Fruit fly (Drosophila melanogaster) whole organism, embryonic: Measurements from ENCODE around the gene ATPsyngamma.

Source experiments
- Bteb2 ChIP-seq: fragments of 200-800 bp; sonication (Bioruptor generic); optimal IDR thresholded peaks from 2 replicates; lab custom pipeline; 2016; ENCODE audit warnings: missing biosample characterization, missing genetic modification characterization
- CG11085 ChIP-seq: fragments of 200-800 bp; sonication (Bioruptor generic); IDR thresholded peaks from 2 replicates; pipeline ENCODE4 v1.3.6; 2022; ENCODE audit warnings: missing biosample characterization, missing genetic modification characterization
- CG12104 ChIP-seq: fragments of 200-800 bp; sonication (Bioruptor generic); optimal IDR thresholded peaks from 3 replicates; lab custom pipeline; 2016; ENCODE audit warnings: missing biosample characterization, missing genetic modification characterization
- CG13287 ChIP-seq: fragments of 200-800 bp; sonication (Bioruptor generic); IDR thresholded peaks from 2 replicates; pipeline ENCODE4 v1.3.6; 2022; ENCODE audit warnings: missing biosample characterization, missing genetic modification characterization; ENCODE audit not compliant: partially characterized antibody
- CG14441 ChIP-seq: fragments of 200-800 bp; sonication (Bioruptor generic); IDR thresholded peaks from 2 replicates; pipeline ENCODE4 v1.3.6; 2022; ENCODE audit warnings: missing biosample characterization, missing genetic modification characterization
- CG15696 ChIP-seq: fragments of 200-800 bp; sonication (Bioruptor generic); optimal IDR thresholded peaks from 2 replicates; lab custom pipeline; 2019; ENCODE audit warnings: missing biosample characterization, mild to moderate bottlenecking, missing genetic modification characterization, moderate library complexity
- CG18476 ChIP-seq: fragments of 200-800 bp; sonication (Bioruptor generic); optimal IDR thresholded peaks from 2 replicates; lab custom pipeline; 2016; ENCODE audit warnings: missing biosample characterization, mild to moderate bottlenecking, missing genetic modification characterization
- CG30403 ChIP-seq: fragments of 200-800 bp; sonication (Bioruptor generic); optimal IDR thresholded peaks from 3 replicates; lab custom pipeline; 2016; ENCODE audit warnings: missing biosample characterization, missing genetic modification characterization
- CG31224 ChIP-seq: fragments of 200-800 bp; sonication (Bioruptor generic); IDR thresholded peaks from 2 replicates; pipeline ENCODE4 v1.3.6; 2022; ENCODE audit warnings: missing biosample characterization, missing genetic modification characterization
- CG31441 ChIP-seq: fragments of 200-800 bp; sonication (Bioruptor generic); IDR thresholded peaks from 2 replicates; pipeline ENCODE4 v1.3.6; 2022; ENCODE audit warnings: missing biosample characterization, missing genetic modification characterization
- CG3281 ChIP-seq: fragments of 200-800 bp; sonication (Bioruptor generic); optimal IDR thresholded peaks from 3 replicates; lab custom pipeline; 2017; ENCODE audit warnings: missing biosample characterization, mild to moderate bottlenecking, missing genetic modification characterization
- CG33213 ChIP-seq: fragments of 200-800 bp; sonication (Bioruptor generic); optimal IDR thresholded peaks from 3 replicates; lab custom pipeline; 2016; ENCODE audit warnings: missing biosample characterization, missing genetic modification characterization
- CG4282 ChIP-seq: fragments of 200-800 bp; sonication (Bioruptor generic); optimal IDR thresholded peaks from 2 replicates; lab custom pipeline; 2016; ENCODE audit warnings: missing biosample characterization, missing genetic modification characterization
- CG4360 ChIP-seq: fragments of 200-800 bp; sonication (Bioruptor generic); IDR thresholded peaks from 2 replicates; pipeline ENCODE4 v1.3.6; 2022; ENCODE audit warnings: missing biosample characterization, missing genetic modification characterization
- CG43689 ChIP-seq: fragments of 200-800 bp; sonication (Bioruptor generic); IDR thresholded peaks from 2 replicates; pipeline ENCODE4 v1.3.6; 2022; ENCODE audit warnings: missing biosample characterization, missing genetic modification characterization
- CG4854 ChIP-seq: fragments of 200-800 bp; sonication (Bioruptor generic); optimal IDR thresholded peaks from 2 replicates; lab custom pipeline; 2016; ENCODE audit warnings: missing biosample characterization, missing genetic modification characterization, inconsistent platforms
- CG5180 ChIP-seq: fragments of 200-800 bp; sonication (Bioruptor generic); optimal IDR thresholded peaks from 3 replicates; lab custom pipeline; 2017; ENCODE audit warnings: missing biosample characterization, missing genetic modification characterization, mild to moderate bottlenecking, moderate library complexity, missing genetic modification reagents
- CG6765 ChIP-seq: fragments of 200-800 bp; sonication (Bioruptor generic); optimal IDR thresholded peaks from 3 replicates; lab custom pipeline; 2017; ENCODE audit warnings: missing biosample characterization, mild to moderate bottlenecking, missing genetic modification characterization
- CG6791 ChIP-seq: fragments of 200-800 bp; sonication (Bioruptor generic); IDR thresholded peaks from 3 replicates; pipeline ENCODE4 v1.3.6; 2022; ENCODE audit warnings: missing biosample characterization, missing genetic modification characterization; ENCODE audit not compliant: partially characterized antibody
- CG7556 ChIP-seq: fragments of 200-800 bp; sonication (Bioruptor generic); optimal IDR thresholded peaks from 2 replicates; lab custom pipeline; 2017; ENCODE audit warnings: missing biosample characterization, mild to moderate bottlenecking, missing genetic modification characterization
- CG7928 ChIP-seq: fragments of 200-800 bp; sonication (Bioruptor generic); optimal IDR thresholded peaks from 2 replicates; lab custom pipeline; 2017; ENCODE audit warnings: missing biosample characterization, mild to moderate bottlenecking, missing genetic modification characterization
- CG8944 ChIP-seq: fragments of 200-800 bp; sonication (Bioruptor generic); optimal IDR thresholded peaks from 3 replicates; lab custom pipeline; 2016; ENCODE audit warnings: missing biosample characterization, missing genetic modification characterization
- CG9215 ChIP-seq: fragments of 200-800 bp; sonication (Bioruptor generic); IDR thresholded peaks from 2 replicates; pipeline ENCODE4 v1.3.6; 2022; ENCODE audit warnings: missing biosample characterization, missing genetic modification characterization
- D ChIP-seq, 2 experiments: fragments of 200-800 bp in 1 of 2; fragments of >200 bp in 1 of 2; sonication (Bioruptor generic) in 1 of 2; optimal IDR thresholded peaks; 2 replicates in 1 of 2; 3 replicates in 1 of 2; lab custom pipeline; 2017; ENCODE audit warnings: mild to moderate bottlenecking in 1 of 2, missing biosample characterization in 1 of 2, missing genetic modification characterization in 1 of 2, missing genetic modification reagents in 1 of 2
- Deaf1 ChIP-seq: fragments of 200-800 bp; optimal IDR thresholded peaks from 3 replicates; lab custom pipeline; 2019; ENCODE audit warnings: missing biosample characterization, mild to moderate bottlenecking, missing genetic modification characterization, moderate library complexity
- MTF-1 ChIP-seq: fragments of 200-800 bp; sonication (Bioruptor generic); optimal IDR thresholded peaks from 2 replicates; lab custom pipeline; 2018; ENCODE audit warnings: missing biosample characterization, mild to moderate bottlenecking, missing genetic modification characterization, borderline replicate concordance
- NK7.1 ChIP-seq: fragments of 200-800 bp; sonication (Bioruptor generic); optimal IDR thresholded peaks from 3 replicates; lab custom pipeline; 2016; ENCODE audit warnings: missing biosample characterization, missing genetic modification characterization
- Rx ChIP-seq: fragments of 200-800 bp; sonication (Bioruptor generic); IDR thresholded peaks from 2 replicates; pipeline ENCODE4 v1.3.6; 2022; ENCODE audit warnings: missing biosample characterization, missing genetic modification characterization
- Six4 ChIP-seq: fragments of 200-800 bp; sonication (Bioruptor generic); optimal IDR thresholded peaks from 2 replicates; lab custom pipeline; 2016; ENCODE audit warnings: missing biosample characterization, missing genetic modification characterization
- Sry-β ChIP-seq: fragments of 200-800 bp; sonication (Bioruptor generic); optimal IDR thresholded peaks from 2 replicates; lab custom pipeline; 2018; ENCODE audit warnings: missing biosample characterization, mild to moderate bottlenecking, missing genetic modification characterization, moderate library complexity
- Ssrp ChIP-seq: fragments of 200-800 bp; sonication (Bioruptor generic); optimal IDR thresholded peaks from 2 replicates; lab custom pipeline; 2018; ENCODE audit warnings: missing biosample characterization, mild to moderate bottlenecking, missing genetic modification characterization, moderate library complexity
- TFAM ChIP-seq: fragments of 200-800 bp; sonication (Bioruptor generic); optimal IDR thresholded peaks from 2 replicates; lab custom pipeline; 2017; ENCODE audit warnings: missing biosample characterization, missing genetic modification characterization, inconsistent platforms
- Tbp ChIP-seq: fragments of >200 bp; optimal IDR thresholded peaks from 2 replicates; lab custom pipeline; 2018; ENCODE audit warnings: missing biosample characterization, missing genetic modification characterization
- Xrp1 ChIP-seq: fragments of 200-800 bp; sonication (Bioruptor generic); IDR thresholded peaks from 2 replicates; pipeline ENCODE4 v1.3.6; 2022; ENCODE audit warnings: missing biosample characterization, missing genetic modification characterization
- bbx ChIP-seq: fragments of 200-800 bp; sonication (Bioruptor generic); IDR thresholded peaks from 2 replicates; pipeline ENCODE4 v1.3.6; 2022; ENCODE audit warnings: missing biosample characterization, missing genetic modification characterization; ENCODE audit not compliant: partially characterized antibody
- crp ChIP-seq, 2 experiments: fragments of 200-800 bp; sonication (Bioruptor generic); optimal IDR thresholded peaks; 2 replicates in 1 of 2; 3 replicates in 1 of 2; lab custom pipeline; 2017; ENCODE audit warnings: missing biosample characterization in 2 of 2, missing genetic modification characterization in 2 of 2, mild to moderate bottlenecking in 1 of 2, moderate library complexity in 1 of 2
- danr ChIP-seq: fragments of 200-800 bp; sonication (Bioruptor generic); IDR thresholded peaks from 2 replicates; pipeline ENCODE4 v1.3.6; 2022; ENCODE audit warnings: missing biosample characterization, missing genetic modification characterization
- dm ChIP-seq: fragments of 200-800 bp; sonication (Bioruptor generic); optimal IDR thresholded peaks from 3 replicates; lab custom pipeline; 2016; ENCODE audit warnings: missing biosample characterization, missing genetic modification characterization
- dysf ChIP-seq: fragments of 200-800 bp; sonication (Bioruptor generic); IDR thresholded peaks from 3 replicates; pipeline ENCODE4 v1.3.6; 2022; ENCODE audit warnings: missing biosample characterization, missing genetic modification characterization
- emc ChIP-seq: fragments of 200-800 bp; sonication (Bioruptor generic); optimal IDR thresholded peaks from 2 replicates; lab custom pipeline; 2016; ENCODE audit warnings: missing biosample characterization, missing genetic modification characterization
- eyg ChIP-seq: fragments of 200-800 bp; sonication (Bioruptor generic); optimal IDR thresholded peaks from 3 replicates; lab custom pipeline; 2016; ENCODE audit warnings: missing biosample characterization, missing genetic modification characterization
- ftz-f1 ChIP-seq: fragments of 200-800 bp; sonication (Bioruptor generic); optimal IDR thresholded peaks from 2 replicates; lab custom pipeline; 2016; ENCODE audit warnings: missing biosample characterization, missing genetic modification characterization
- grn ChIP-seq: fragments of 200-800 bp; sonication (Bioruptor generic); optimal IDR thresholded peaks from 3 replicates; lab custom pipeline; 2017; ENCODE audit warnings: missing biosample characterization, missing genetic modification characterization
- gsb ChIP-seq: fragments of 200-800 bp; sonication (Bioruptor generic); IDR thresholded peaks from 2 replicates; pipeline ENCODE4 v1.3.6; 2022; ENCODE audit warnings: missing biosample characterization, missing genetic modification characterization
- hkb ChIP-seq, 2 experiments: fragments of 200-800 bp in 1 of 2; fragments of >200 bp in 1 of 2; sonication (Bioruptor generic) in 1 of 2; IDR thresholded peaks in 1 of 2; optimal IDR thresholded peaks in 1 of 2; 2 replicates each; pipeline versions ENCODE4 v1.3.6 to Lab custom; 2017 to 2022; ENCODE audit warnings: missing biosample characterization in 1 of 2, missing genetic modification characterization in 1 of 2
- lmd ChIP-seq: fragments of 200-800 bp; sonication (Bioruptor generic); IDR thresholded peaks from 2 replicates; pipeline ENCODE4 v1.3.6; 2022; ENCODE audit warnings: missing biosample characterization, missing genetic modification characterization
- seq ChIP-seq: fragments of 200-800 bp; sonication (Bioruptor generic); IDR thresholded peaks from 2 replicates; pipeline ENCODE4 v1.3.6; 2022; ENCODE audit warnings: missing biosample characterization, missing genetic modification characterization
- shn ChIP-seq: fragments of 200-800 bp; sonication (Bioruptor generic); optimal IDR thresholded peaks from 3 replicates; lab custom pipeline; 2016; ENCODE audit warnings: missing biosample characterization, missing genetic modification characterization
- tna ChIP-seq: fragments of 200-800 bp; sonication (Bioruptor generic); IDR thresholded peaks from 2 replicates; pipeline ENCODE4 v1.3.6; 2022; ENCODE audit warnings: missing biosample characterization, missing genetic modification characterization; ENCODE audit not compliant: partially characterized antibody

ATPsyngamma gene

DNA sequence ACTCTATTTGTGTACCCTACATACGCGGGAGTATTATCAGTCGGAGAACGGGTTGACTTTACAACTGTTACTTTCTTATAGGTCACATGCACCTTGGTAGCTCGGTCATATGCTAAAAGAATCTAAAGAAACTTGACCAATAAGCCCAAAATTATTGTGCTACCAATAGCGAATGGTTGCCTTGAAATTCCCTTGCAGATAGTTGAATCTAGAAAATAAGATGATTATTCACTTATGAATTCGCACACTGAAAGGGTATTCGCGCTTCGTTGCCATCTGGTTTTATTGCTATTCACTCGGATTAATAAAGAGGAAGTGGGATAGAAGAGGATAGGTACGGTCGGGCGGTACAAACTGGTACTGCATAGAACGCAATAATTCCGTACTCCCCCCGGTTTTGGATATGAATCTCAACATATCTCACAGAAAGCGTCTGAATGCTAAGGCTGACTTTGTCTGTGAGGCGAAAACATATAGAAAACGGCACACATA lies 24.9 kb upstream of the ATPsyngamma start (continued):
- TF ChIP-seq CG8944 (GFP tag; lab: Kevin White, UChicago) (peak; percentile 75), CG4282 (GFP tag; lab: Kevin White, UChicago) (peak; percentile 57), CG6765 (GFP tag; lab: Kevin White, UChicago) (peak; percentile 59), CG4360 (no peak), Sry-β (GFP tag; lab: Kevin White, UChicago) (no peak), TFAM (GFP tag; lab: Kevin White, UChicago) (no peak), Bteb2 (GFP tag; lab: Kevin White, UChicago) (peak; percentile 41), CG31441 (GFP tag; lab: Robert Waterston, UW) (peak; percentile 54; the same call in 1 of the 2 replicates), ftz-f1 (GFP tag; lab: Kevin White, UChicago) (no peak), CG12104 (GFP tag; lab: Kevin White, UChicago) (peak; percentile 64), CG7556 (GFP tag; lab: Kevin White, UChicago) (peak; percentile 56), gsb (GFP tag; lab: Robert Waterston, UW) (peak; percentile 74), seq (GFP tag; lab: Robert Waterston, UW) (peak; percentile 49; the same call in 1 of the 2 replicates), tna (GFP tag; lab: Robert Waterston, UW) (no peak), CG3281 (GFP tag; lab: Kevin White, UChicago) (peak; percentile 77), emc (GFP tag; lab: Kevin White, UChicago) (peak; percentile 68), dysf (peak; percentile 89), CG13287 (GFP tag; lab: Robert Waterston, UW) (no peak), Deaf1 (tag; lab: Kevin White, UChicago) (no peak), CG9215 (peak; percentile 82), CG11085 (GFP tag; lab: Robert Waterston, UW) (0 out of 2 replicates have a peak, but pooled peaks have one; percentile 28), CG33213 (peak; percentile 52), danr (GFP tag; lab: Robert Waterston, UW) (peak; percentile 48; the same call in 1 of the 2 replicates), shn (GFP tag; lab: Kevin White, UChicago) (peak; percentile 89), CG31224 (GFP tag; lab: Robert Waterston, UW) (peak; percentile 64; the same call in 1 of the 2 replicates), crp (GFP tag; optimal IDR thresholded peaks at IDR 0.05; lab: Kevin White, UChicago) (peak in 1 of 2 experiments; percentile 30), CG18476 (GFP tag; lab: Kevin White, UChicago) (peak; percentile 59), MTF-1 (GFP tag; lab: Kevin White, UChicago) (no peak), Six4 (GFP tag; lab: Kevin White, UChicago) (no peak), CG43689 (GFP tag; lab: Robert Waterston, UW) (peak; percentile 67), D (optimal IDR thresholded peaks at IDR 0.05; lab: Kevin White, UChicago) (no peak), D (GFP tag; optimal IDR thresholded peaks at IDR 0.05; lab: Kevin White, UChicago) (peak; percentile 19), eyg (GFP tag; lab: Kevin White, UChicago) (peak; percentile 83), NK7.1 (GFP tag; lab: Kevin White, UChicago) (peak; percentile 68), hkb (optimal IDR thresholded peaks at IDR 0.05; lab: Kevin White, UChicago) (no peak), hkb (GFP tag; IDR thresholded peaks at IDR 0.05; lab: Robert Waterston, UW) (peak; percentile 77), CG7928 (GFP tag; lab: Kevin White, UChicago) (peak; percentile 11), grn (GFP tag; lab: Kevin White, UChicago) (peak; percentile 27), Rx (GFP tag; lab: Robert Waterston, UW) (peak; percentile 31; the same call in 1 of the 2 replicates), Ssrp (tag; lab: Kevin White, UChicago) (peak; percentile 73), lmd (GFP tag; lab: Robert Waterston, UW) (peak; percentile 87), CG15696 (peak; percentile 47), CG4854 (GFP tag; lab: Kevin White, UChicago) (peak; percentile 56), dm (peak; percentile 33), CG5180 (peak; percentile 9), bbx (GFP tag; lab: Robert Waterston, UW) (no peak), CG30403 (GFP tag; lab: Kevin White, UChicago) (peak; percentile 82), CG6791 (GFP tag; lab: Robert Waterston, UW) (no peak), Xrp1 (peak; percentile 62), Tbp (GFP tag; lab: Kevin White, UChicago) (no peak), CG14441 (GFP tag; lab: Robert Waterston, UW) (peak; percentile 70)
